Worm (Caenorhabditis elegans): ENCODE data around the gene nduv-2.

The nduv-2 gene

DNA sequence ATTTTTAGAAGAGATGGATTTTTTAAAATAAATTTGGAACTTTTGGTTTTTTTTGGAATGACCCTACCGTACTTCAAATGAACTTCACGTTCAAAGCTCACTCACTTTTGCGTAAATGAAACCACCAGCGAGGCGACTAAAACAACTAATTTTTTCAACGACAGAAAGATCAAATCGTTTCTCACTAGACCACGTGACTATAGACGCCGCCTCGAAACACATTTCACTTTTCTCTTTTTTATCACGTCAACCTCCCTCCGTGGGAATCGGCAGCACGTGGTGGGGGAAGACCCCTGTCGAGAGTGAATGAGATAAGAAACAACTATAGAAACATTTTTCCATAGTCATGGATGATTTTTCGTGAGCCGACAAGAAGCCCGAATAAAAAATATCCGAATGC, 31.9 kb upstream of the nduv-2 start (continued):
- no peak for TF ChIP-seq nhr-25 (tag; optimal IDR thresholded peaks at IDR 0.05; ENCODE audit: borderline replicate concordance, insufficient read depth)
- TF ChIP-seq dmd-8 (GFP tag; IDR thresholded peaks at IDR 0.05): no peak
- TF ChIP-seq hmg-1.1 (GFP tag; IDR thresholded peaks at IDR 0.05): no peak
- peak; percentile 76 for TF ChIP-seq tra-1 (GFP tag; IDR thresholded peaks at IDR 0.05)
- TF ChIP-seq daf-19 (GFP tag; conservative IDR thresholded peaks at IDR 0.05): no peak
- TF ChIP-seq sdz-12 (GFP tag; optimal IDR thresholded peaks at IDR 0.05): no peak
- 0 out of 2 replicates have a peak, but pooled peaks have one; percentile 26 for TF ChIP-seq madf-9 (GFP tag; conservative IDR thresholded peaks at IDR 0.05)
- peak; percentile 96 for TF ChIP-seq dmd-6 (GFP tag; IDR thresholded peaks at IDR 0.05)
- TF ChIP-seq lsy-2 (tag; optimal IDR thresholded peaks at IDR 0.05): peak in 1 of 2 experiments; percentile 68
- peak; percentile 64 for TF ChIP-seq nhr-10 (tag; optimal IDR thresholded peaks at IDR 0.05)
- TF ChIP-seq Y5F2A.4 (GFP tag; optimal IDR thresholded peaks at IDR 0.05): no peak
- peak; percentile 96 for TF ChIP-seq hlh-30 (tag; optimal IDR thresholded peaks at IDR 0.05; ENCODE audit: insufficient read depth)
- TF ChIP-seq mdt-29 (GFP tag; IDR thresholded peaks at IDR 0.05): peak; percentile 81
- no peak for TF ChIP-seq Y105C5A.15 (GFP tag; IDR thresholded peaks at IDR 0.05)
- TF ChIP-seq nhr-102 (tag; optimal IDR thresholded peaks at IDR 0.05): peak; percentile 44
- peak; percentile 50 for TF ChIP-seq duxl-1 (tag; optimal IDR thresholded peaks at IDR 0.05; ENCODE audit: poor library complexity)
- TF ChIP-seq ces-1 (GFP tag; optimal IDR thresholded peaks at IDR 0.05): no peak
- TF ChIP-seq snpc-1.2 (GFP tag; IDR thresholded peaks at IDR 0.05): no peak
- no peak; the same call in 1 of the 2 replicates for TF ChIP-seq egl-43 (GFP tag; IDR thresholded peaks at IDR 0.05)
- TF ChIP-seq zag-1 (tag; optimal IDR thresholded peaks at IDR 0.05): no peak
- TF ChIP-seq pqm-1 (tag; optimal IDR thresholded peaks at IDR 0.05): peak; percentile 17
- TF ChIP-seq zfp-2 (tag; optimal IDR thresholded peaks at IDR 0.05): no peak
- 0 out of 2 replicates have a peak, but pooled peaks have one; percentile 36 for TF ChIP-seq nhr-42 (GFP tag; IDR thresholded peaks at IDR 0.05)
- peak; percentile 58; the same call in 1 of the 2 replicates for TF ChIP-seq mxl-2 (GFP tag; conservative IDR thresholded peaks at IDR 0.05)
- TF ChIP-seq spr-1 (tag; optimal IDR thresholded peaks at IDR 0.05): no peak
- TF ChIP-seq ceh-82 (tag; optimal IDR thresholded peaks at IDR 0.05): no peak
- no peak for TF ChIP-seq F37D6.2 (tag; optimal IDR thresholded peaks at IDR 0.05)
- TF ChIP-seq ctbp-1 (GFP tag; IDR thresholded peaks at IDR 0.05): peak; percentile 26; the same call in 1 of the 2 replicates

DNA sequence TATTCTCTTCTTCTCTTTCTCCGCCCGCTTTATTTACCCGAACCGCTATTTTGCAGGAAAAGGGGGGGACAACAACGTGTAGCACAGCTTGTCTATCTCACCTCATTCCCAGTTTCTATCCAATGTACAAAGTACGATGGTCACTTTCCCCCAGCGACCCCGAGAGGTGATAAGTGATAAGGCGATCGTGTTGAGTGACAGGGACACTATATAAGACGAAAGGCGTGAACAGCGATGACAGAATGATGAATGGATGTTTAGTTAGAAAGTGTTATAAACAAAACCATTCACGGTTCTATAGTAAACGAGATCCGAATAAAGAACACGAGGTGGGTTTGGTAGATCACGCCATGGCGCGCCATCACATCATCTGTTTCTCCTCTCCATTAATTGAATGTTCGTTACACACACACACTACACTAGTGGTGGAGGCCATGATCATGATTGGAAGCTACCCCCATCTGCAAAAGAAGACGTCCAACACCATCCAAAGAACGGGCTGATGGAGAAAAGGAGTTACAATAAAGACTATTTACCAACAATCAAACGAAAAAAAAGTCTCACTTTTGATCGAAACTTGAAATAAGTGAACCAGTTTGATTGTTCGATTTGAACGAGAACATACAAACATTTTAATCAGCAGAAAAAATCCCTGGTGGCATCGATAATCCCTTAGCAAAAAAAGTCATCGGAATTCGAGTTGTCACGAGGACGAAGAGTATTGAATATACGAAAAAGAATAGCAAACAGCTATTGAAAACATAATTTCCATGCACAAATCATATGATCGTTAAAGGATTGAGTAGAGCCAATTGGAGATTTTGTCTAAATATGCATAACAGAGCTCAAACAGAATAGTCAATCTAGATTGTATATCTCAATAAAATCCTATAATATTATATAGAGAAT, 31.2 kb upstream of the nduv-2 start:
- TF ChIP-seq pqm-1 (tag; optimal IDR thresholded peaks at IDR 0.05) (peak; percentile 29), lsy-2 (tag; optimal IDR thresholded peaks at IDR 0.05) (peak; percentile 46 to 51), nhr-76 (tag; optimal IDR thresholded peaks at IDR 0.05) (no peak), spr-1 (tag; optimal IDR thresholded peaks at IDR 0.05) (peak; percentile 9), daf-8 (GFP tag; IDR thresholded peaks at IDR 0.05) (no peak), aly-2 (tag; optimal IDR thresholded peaks at IDR 0.05) (no peak), rbr-2 (tag; optimal IDR thresholded peaks at IDR 0.05) (peak; percentile 1), daf-16 (GFP tag; optimal IDR thresholded peaks at IDR 0.05) (peak in 1 of 2 experiments; percentile 63), daf-16 (tag; optimal IDR thresholded peaks at IDR 0.05) (peak; percentile 91), mdt-29 (GFP tag; IDR thresholded peaks at IDR 0.05) (peak; percentile 74), daf-19 (GFP tag; conservative IDR thresholded peaks at IDR 0.05) (no peak), R02D3.7 (tag; optimal IDR thresholded peaks at IDR 0.05) (no peak), dpl-1 (GFP tag; optimal IDR thresholded peaks at IDR 0.05) (peak; percentile 40), duxl-1 (tag; optimal IDR thresholded peaks at IDR 0.05; ENCODE audit: poor library complexity) (peak; percentile 8), php-3 (GFP tag; IDR thresholded peaks at IDR 0.05) (peak; percentile 82), ztf-11 (tag; optimal IDR thresholded peaks at IDR 0.05) (no peak), mdl-1 (tag; optimal IDR thresholded peaks at IDR 0.05) (peak; percentile 72 to 93), nhr-10 (tag; optimal IDR thresholded peaks at IDR 0.05) (peak; percentile 84), lir-3 (tag; optimal IDR thresholded peaks at IDR 0.05) (no peak), nhr-48 (tag; optimal IDR thresholded peaks at IDR 0.05) (peak; percentile 89), nhr-77 (tag; optimal IDR thresholded peaks at IDR 0.05) (peak; percentile 66), tra-1 (GFP tag; IDR thresholded peaks at IDR 0.05) (peak; percentile 78; the same call in 1 of the 2 replicates), ceh-28 (tag; optimal IDR thresholded peaks at IDR 0.05) (no peak), nhr-42 (GFP tag; IDR thresholded peaks at IDR 0.05) (0 out of 2 replicates have a peak, but pooled peaks have one; percentile 32), lin-39 (tag; optimal IDR thresholded peaks at IDR 0.05) (no peak), nhr-25 (tag; optimal IDR thresholded peaks at IDR 0.05; ENCODE audit: borderline replicate concordance, insufficient read depth) (peak; percentile 57), dve-1 (tag; optimal IDR thresholded peaks at IDR 0.05; ENCODE audit: insufficient read depth) (peak; percentile 93), ama-1 (optimal IDR thresholded peaks at IDR 0.05) (peak; percentile 91), zip-11 (GFP tag; IDR thresholded peaks at IDR 0.05) (no peak)

Data from whole organism, L4 larva.